Worm (Caenorhabditis elegans) whole organism, L4 larva: Measurements from ENCODE around the gene T19C3.5.

Source experiments
- F37D6.2 ChIP-seq: sonication (generic microtip); optimal IDR thresholded peaks from 2 replicates; lab custom pipeline; 2016; ENCODE audit warnings: mild to moderate bottlenecking, missing genetic modification characterization, missing compliant biosample characterization
- F44E2.7 ChIP-seq: fragments of 200-800 bp; sonication (Bioruptor generic); IDR thresholded peaks from 2 replicates; pipeline ENCODE4 v2.1.2; 2022; ENCODE audit warnings: missing genetic modification characterization, missing compliant biosample characterization
- T26A8.4 ChIP-seq: fragments of 200-800 bp; sonication (Bioruptor generic); IDR thresholded peaks from 2 replicates; pipeline ENCODE4 v1.3.6; 2022; ENCODE audit warnings: missing genetic modification characterization, missing compliant biosample characterization
- Y75B8A.6 ChIP-seq: fragments of 200-800 bp; sonication (Bioruptor generic); IDR thresholded peaks from 2 replicates; pipeline ENCODE4 v1.3.6; 2022; ENCODE audit warnings: missing genetic modification reagents, missing genetic modification characterization, missing compliant biosample characterization
- ZK546.5 ChIP-seq, 2 experiments: sonication (generic microtip); optimal IDR thresholded peaks; 2 replicates each; lab custom pipeline; 2017; ENCODE audit warnings: missing biosample characterization in 2 of 2, missing genetic modification characterization in 2 of 2
- aly-2 ChIP-seq: sonication (generic microtip); optimal IDR thresholded peaks from 2 replicates; lab custom pipeline; 2018; ENCODE audit warnings: missing biosample characterization, missing genetic modification characterization
- arid-1 ChIP-seq: fragments of 200-800 bp; sonication (Bioruptor generic); conservative IDR thresholded peaks from 2 replicates; pipeline ENCODE4 v1.3.6; 2022; ENCODE audit warnings: missing genetic modification reagents, missing genetic modification characterization, missing compliant biosample characterization
- ceh-20 ChIP-seq: fragments of 200-800 bp; sonication (Bioruptor generic); IDR thresholded peaks from 2 replicates; pipeline ENCODE4 v1.3.6; 2022; ENCODE audit warnings: missing genetic modification reagents, missing genetic modification characterization, missing compliant biosample characterization
- ceh-82 ChIP-seq: sonication (generic microtip); optimal IDR thresholded peaks from 2 replicates; lab custom pipeline; 2017; ENCODE audit warnings: missing biosample characterization, missing genetic modification characterization
- ces-1 ChIP-seq: fragments of 150-350 bp; sonication (generic microtip); optimal IDR thresholded peaks from 4 replicates; lab custom pipeline; 2014; ENCODE audit warnings: missing biosample characterization, missing genetic modification reagents, missing genetic modification characterization
- cey-2 ChIP-seq: sonication (generic microtip); optimal IDR thresholded peaks from 3 replicates; lab custom pipeline; 2017; ENCODE audit warnings: missing genetic modification characterization, mild to moderate bottlenecking, missing compliant biosample characterization, antibody characterized with exemption, borderline replicate concordance; ENCODE audit not compliant: insufficient read depth
- ctbp-1 ChIP-seq: fragments of 200-800 bp; sonication (Bioruptor generic); IDR thresholded peaks from 2 replicates; pipeline ENCODE4 v1.3.6; 2022; ENCODE audit warnings: missing genetic modification reagents, missing genetic modification characterization, missing compliant biosample characterization
- daf-16 ChIP-seq, 3 experiments: sonication (generic microtip); optimal IDR thresholded peaks; 2 replicates each; lab custom pipeline; 2016 to 2017; ENCODE audit warnings: missing genetic modification characterization in 3 of 3, missing genetic modification reagents in 3 of 3, mild to moderate bottlenecking in 2 of 3, missing compliant biosample characterization in 2 of 3, missing biosample characterization in 1 of 3, moderate library complexity in 1 of 3
- dmd-6 ChIP-seq: fragments of 200-800 bp; sonication (Bioruptor generic); IDR thresholded peaks from 2 replicates; pipeline ENCODE4 v1.3.6; 2022; ENCODE audit warnings: missing genetic modification reagents, missing genetic modification characterization, missing compliant biosample characterization
- dmd-9 ChIP-seq: fragments of 200-800 bp; sonication (Bioruptor generic); IDR thresholded peaks from 2 replicates; pipeline ENCODE4 v1.3.6; 2022; ENCODE audit warnings: missing genetic modification reagents, missing genetic modification characterization, missing compliant biosample characterization
- egl-43 ChIP-seq: fragments of 200-800 bp; sonication (Bioruptor generic); IDR thresholded peaks from 2 replicates; pipeline ENCODE4 v1.3.6; 2022; ENCODE audit warnings: missing genetic modification reagents, missing genetic modification characterization, missing compliant biosample characterization
- fkh-10 ChIP-seq: fragments of 150-350 bp; optimal IDR thresholded peaks from 2 replicates; lab custom pipeline; 2014; ENCODE audit warnings: missing biosample characterization, missing genetic modification reagents, missing genetic modification characterization
- fos-1 ChIP-seq: fragments of 150-350 bp; optimal IDR thresholded peaks from 2 replicates; lab custom pipeline; 2014; ENCODE audit warnings: missing biosample characterization, missing genetic modification characterization
- hif-1 ChIP-seq, 2 experiments: sonication (generic microtip); optimal IDR thresholded peaks; 2 replicates each; lab custom pipeline; 2016 to 2017; ENCODE audit warnings: missing compliant biosample characterization in 2 of 2, missing genetic modification characterization in 2 of 2, missing genetic modification reagents in 2 of 2, missing genotype in 2 of 2, mild to moderate bottlenecking in 1 of 2
- hlh-11 ChIP-seq: fragments of 200-800 bp; sonication (Bioruptor generic); optimal IDR thresholded peaks from 2 replicates; lab custom pipeline; 2018; ENCODE audit warnings: mild to moderate bottlenecking, missing genetic modification characterization, missing compliant biosample characterization
- hlh-30 ChIP-seq: sonication (generic microtip); optimal IDR thresholded peaks from 2 replicates; lab custom pipeline; 2017; ENCODE audit warnings: antibody characterized with exemption, mild to moderate bottlenecking, missing genetic modification characterization, missing compliant biosample characterization; ENCODE audit not compliant: insufficient read depth
- hmg-1.1 ChIP-seq: fragments of 200-800 bp; sonication (Bioruptor generic); IDR thresholded peaks from 2 replicates; pipeline ENCODE4 v1.3.6; 2022; ENCODE audit warnings: missing genetic modification reagents, missing genetic modification characterization, missing compliant biosample characterization
- jun-1 ChIP-seq: fragments of 150-350 bp; optimal IDR thresholded peaks from 2 replicates; lab custom pipeline; 2014; ENCODE audit warnings: missing biosample characterization, missing genetic modification reagents, missing genetic modification characterization
- lin-1 ChIP-seq: fragments of 200-800 bp; sonication (Bioruptor generic); IDR thresholded peaks from 2 replicates; pipeline ENCODE4 v1.3.6; 2022; ENCODE audit warnings: missing genetic modification reagents, missing genetic modification characterization, missing compliant biosample characterization
- lin-38 ChIP-seq: fragments of 200-800 bp; sonication (Bioruptor generic); IDR thresholded peaks from 2 replicates; pipeline ENCODE4 v1.3.6; 2022; ENCODE audit warnings: missing genetic modification reagents, missing genetic modification characterization, missing compliant biosample characterization
- lsy-2 ChIP-seq, 2 experiments: fragments of 150-350 bp in 1 of 2; sonication (generic microtip) in 1 of 2; optimal IDR thresholded peaks; 2 replicates each; lab custom pipeline; 2014 to 2017; ENCODE audit warnings: missing biosample characterization in 2 of 2, missing genetic modification characterization in 2 of 2
- mdl-1 ChIP-seq, 2 experiments: fragments of 150-350 bp in 1 of 2; sonication (generic microtip) in 1 of 2; optimal IDR thresholded peaks; 2 replicates each; lab custom pipeline; 2014 to 2017; ENCODE audit warnings: missing biosample characterization in 2 of 2, missing genetic modification characterization in 2 of 2
- mdt-29 ChIP-seq: fragments of 200-800 bp; sonication (Bioruptor generic); IDR thresholded peaks from 2 replicates; pipeline ENCODE4 v1.3.6; 2022; ENCODE audit warnings: missing genetic modification reagents, missing genetic modification characterization, missing compliant biosample characterization
- mep-1 ChIP-seq: fragments of 150-350 bp; sonication (generic microtip); optimal IDR thresholded peaks from 3 replicates; lab custom pipeline; 2014; ENCODE audit warnings: missing biosample characterization, missing genetic modification characterization
- mes-2 ChIP-seq: sonication (generic microtip); optimal IDR thresholded peaks from 2 replicates; lab custom pipeline; 2016; ENCODE audit warnings: missing genotype, mild to moderate bottlenecking, missing genetic modification characterization, missing compliant biosample characterization; ENCODE audit not compliant: poor library complexity, severe bottlenecking
- nhr-102 ChIP-seq: sonication (generic microtip); optimal IDR thresholded peaks from 2 replicates; lab custom pipeline; 2016; ENCODE audit warnings: mild to moderate bottlenecking, missing genetic modification characterization, moderate library complexity, missing compliant biosample characterization
- nhr-11 ChIP-seq: fragments of 150-350 bp; optimal IDR thresholded peaks from 2 replicates; lab custom pipeline; 2014; ENCODE audit warnings: missing biosample characterization, missing genetic modification characterization
- nhr-25 ChIP-seq: sonication (generic microtip); optimal IDR thresholded peaks from 2 replicates; lab custom pipeline; 2017; ENCODE audit warnings: missing genetic modification characterization, mild to moderate bottlenecking, missing compliant biosample characterization, antibody characterized with exemption, moderate library complexity, borderline replicate concordance; ENCODE audit not compliant: insufficient read depth
- nhr-28 ChIP-seq: fragments of 150-350 bp; optimal IDR thresholded peaks from 2 replicates; lab custom pipeline; 2014; ENCODE audit warnings: missing biosample characterization, missing genetic modification characterization
- nhr-6 ChIP-seq: fragments of 150-350 bp; optimal IDR thresholded peaks from 2 replicates; lab custom pipeline; 2014; ENCODE audit warnings: missing biosample characterization, missing genetic modification characterization
- nhr-77 ChIP-seq: fragments of 150-350 bp; optimal IDR thresholded peaks from 2 replicates; lab custom pipeline; 2014; ENCODE audit warnings: missing biosample characterization, missing genetic modification characterization
- pha-4 ChIP-seq, 2 experiments: fragments of 150-350 bp in 1 of 2; fragments of 200-800 bp in 1 of 2; sonication (Bioruptor generic) in 1 of 2; IDR thresholded peaks in 1 of 2; optimal IDR thresholded peaks in 1 of 2; 2 replicates each; pipeline versions ENCODE4 v1.3.6 to Lab custom; 2014 to 2022; ENCODE audit warnings: missing genetic modification characterization in 2 of 2, missing genetic modification reagents in 2 of 2, missing biosample characterization in 1 of 2, missing compliant biosample characterization in 1 of 2
- rbr-2 ChIP-seq: sonication (generic microtip); optimal IDR thresholded peaks from 2 replicates; lab custom pipeline; 2016; ENCODE audit warnings: missing genotype, missing genetic modification characterization, missing compliant biosample characterization
- sdz-12 ChIP-seq: fragments of 200-800 bp; sonication (Bioruptor generic); optimal IDR thresholded peaks from 2 replicates; lab custom pipeline; 2018; ENCODE audit warnings: mild to moderate bottlenecking, missing genetic modification characterization, missing compliant biosample characterization
- set-16 ChIP-seq: fragments of 200-800 bp; sonication (Bioruptor generic); IDR thresholded peaks from 2 replicates; pipeline ENCODE4 v1.3.6; 2022; ENCODE audit warnings: missing genetic modification reagents, missing genetic modification characterization, missing compliant biosample characterization
- skn-1 ChIP-seq: fragments of 150-350 bp; optimal IDR thresholded peaks from 2 replicates; lab custom pipeline; 2014; ENCODE audit warnings: missing biosample characterization, missing genetic modification characterization
- spr-1 ChIP-seq: sonication (generic microtip); optimal IDR thresholded peaks from 2 replicates; lab custom pipeline; 2016; ENCODE audit warnings: mild to moderate bottlenecking, missing genetic modification characterization, missing compliant biosample characterization
- spr-3 ChIP-seq: fragments of 200-800 bp; sonication (Bioruptor generic); optimal IDR thresholded peaks from 2 replicates; lab custom pipeline; 2018; ENCODE audit warnings: mild to moderate bottlenecking, missing genetic modification characterization, missing compliant biosample characterization
- unc-39 ChIP-seq: sonication (generic microtip); optimal IDR thresholded peaks from 2 replicates; lab custom pipeline; 2017; ENCODE audit warnings: missing biosample characterization, missing genetic modification characterization
- unc-62 ChIP-seq, 3 experiments: fragments of 150-350 bp in 1 of 3; sonication (generic microtip); optimal IDR thresholded peaks in 2 of 3; peaks in 1 of 3; 1 replicate in 1 of 3; 2 replicates in 2 of 3; lab custom pipeline; 2014 to 2017; ENCODE audit warnings: missing biosample characterization in 3 of 3, missing genetic modification characterization in 3 of 3, missing genetic modification reagents in 3 of 3, missing genotype in 1 of 3
- zag-1 ChIP-seq: fragments of 150-350 bp; optimal IDR thresholded peaks from 2 replicates; lab custom pipeline; 2014; ENCODE audit warnings: missing biosample characterization, missing genetic modification characterization

T19C3.5 gene

ce11 chrIII:670994-671393 lies 43.3 kb upstream of the T19C3.5 start:
- peak; percentile 76 for TF ChIP-seq hmg-1.1 (GFP tag; lab: Robert Waterston, UW)
- peak; percentile 73 for TF ChIP-seq hlh-30
- TF ChIP-seq T26A8.4 (GFP tag; lab: Robert Waterston, UW): no peak
- TF ChIP-seq arid-1 (GFP tag; lab: Robert Waterston, UW): no peak
- TF ChIP-seq Y75B8A.6 (GFP tag; lab: Robert Waterston, UW): no peak
- TF ChIP-seq ces-1 (GFP tag; lab: Kevin White, UChicago): peak; percentile 71
- TF ChIP-seq nhr-6 (tag; lab: Kevin White, UChicago): no peak
- TF ChIP-seq hif-1 (tag; optimal IDR thresholded peaks at IDR 0.05; lab: Kevin White, UChicago): peak in 1 of 2 experiments; percentile 35
- peak; percentile 77 for TF ChIP-seq fkh-10
- TF ChIP-seq dmd-6: peak; percentile 7; the same call in 1 of the 2 replicates
- TF ChIP-seq lin-38: peak; percentile 32
- TF ChIP-seq nhr-11: peak; percentile 51
- TF ChIP-seq hlh-11 (tag; lab: Kevin White, UChicago): peak; percentile 30
- peak; percentile 76 for TF ChIP-seq rbr-2
- peak; percentile 61 for TF ChIP-seq F37D6.2 (tag; lab: Kevin White, UChicago)
- TF ChIP-seq egl-43 (GFP tag; lab: Robert Waterston, UW): peak; percentile 60; the same call in 1 of the 2 replicates
- TF ChIP-seq mdl-1 (tag; optimal IDR thresholded peaks at IDR 0.05; lab: Kevin White, UChicago): peak in 1 of 2 experiments; percentile 64
- TF ChIP-seq ctbp-1 (GFP tag; lab: Robert Waterston, UW): peak; percentile 77
- TF ChIP-seq unc-62 (GFP tag; optimal IDR thresholded peaks at IDR 0.05 in 1 of 2; lab: Kevin White, UChicago): peak in 1 of 2 experiments; percentile 10
- no peak for TF ChIP-seq unc-62 (tag; optimal IDR thresholded peaks at IDR 0.05; lab: Kevin White, UChicago)
- no peak for TF ChIP-seq nhr-77 (tag; lab: Kevin White, UChicago)
- TF ChIP-seq spr-1: no peak
- peak; percentile 62 for TF ChIP-seq mep-1 (tag; lab: Kevin White, UChicago)
- TF ChIP-seq set-16 (GFP tag; lab: Robert Waterston, UW): peak; percentile 63
- TF ChIP-seq lsy-2 (tag; optimal IDR thresholded peaks at IDR 0.05; lab: Kevin White, UChicago): peak in 1 of 2 experiments; percentile 65

- no peak for TF ChIP-seq skn-1
- TF ChIP-seq mdt-29 (GFP tag; lab: Robert Waterston, UW): no peak
- peak; percentile 62 for TF ChIP-seq mes-2 (tag; lab: Kevin White, UChicago)
- TF ChIP-seq ceh-82: no peak
- no peak for TF ChIP-seq lin-1 (GFP tag; lab: Robert Waterston, UW)
- TF ChIP-seq nhr-6 (tag; lab: Kevin White, UChicago): no peak
- no peak for TF ChIP-seq dmd-9 (GFP tag; lab: Robert Waterston, UW)
- TF ChIP-seq ceh-20 (GFP tag; lab: Robert Waterston, UW): no peak
- no peak for TF ChIP-seq Y75B8A.6 (GFP tag; lab: Robert Waterston, UW)
- no peak for TF ChIP-seq ZK546.5 (tag; optimal IDR thresholded peaks at IDR 0.05; lab: Kevin White, UChicago)
- TF ChIP-seq nhr-102 (tag; lab: Kevin White, UChicago): no peak
- no peak for TF ChIP-seq arid-1 (GFP tag; lab: Robert Waterston, UW)
- TF ChIP-seq pha-4 (GFP tag; IDR thresholded peaks at IDR 0.05; lab: Robert Waterston, UW): 0 out of 2 replicates have a peak, but pooled peaks have one; percentile 27
- TF ChIP-seq pha-4 (tag; optimal IDR thresholded peaks at IDR 0.05; lab: Kevin White, UChicago): no peak
- no peak for TF ChIP-seq zag-1 (tag; lab: Kevin White, UChicago)
- TF ChIP-seq ces-1 (GFP tag; lab: Kevin White, UChicago): no peak
- TF ChIP-seq nhr-25 (tag; lab: Kevin White, UChicago): no peak
- TF ChIP-seq spr-3 (GFP tag; lab: Kevin White, UChicago): no peak
- no peak for TF ChIP-seq jun-1 (tag; lab: Kevin White, UChicago)
- no peak for TF ChIP-seq daf-16 (GFP tag; optimal IDR thresholded peaks at IDR 0.05; lab: Kevin White, UChicago)
- no peak for TF ChIP-seq daf-16 (tag; optimal IDR thresholded peaks at IDR 0.05; lab: Kevin White, UChicago)
- TF ChIP-seq nhr-28 (tag; lab: Kevin White, UChicago): no peak
- no peak for TF ChIP-seq fos-1
- peak in 1 of 2 experiments; percentile 44 for TF ChIP-seq hif-1 (tag; optimal IDR thresholded peaks at IDR 0.05; lab: Kevin White, UChicago)
- TF ChIP-seq aly-2: no peak
- TF ChIP-seq lsy-2 (tag; optimal IDR thresholded peaks at IDR 0.05; lab: Kevin White, UChicago): peak; percentile 34 to 73
- no peak for TF ChIP-seq sdz-12 (GFP tag; lab: Kevin White, UChicago)
- no peak for TF ChIP-seq cey-2
- peak; percentile 23 for TF ChIP-seq nhr-11
- no peak for TF ChIP-seq unc-39
- TF ChIP-seq F44E2.7 (GFP tag; lab: Robert Waterston, UW): no peak
These were observed 40.7 kb upstream of the T19C3.5 start, which contains the start of gene W02B3.3 for ce11 chrIII:668303-668893. TSS of gene W02B3.3 (minus strand) at chrIII:668433.
